Fruit fly (Drosophila melanogaster) whole organism, adult: Measurements from ENCODE around the gene CG7071.
A peak's percentile ranks its signal among the peaks of the same experiment; 100 is the strongest.

Experiments
- CG11617 ChIP-seq: fragments of 200-800 bp; sonication (Bioruptor generic); optimal IDR thresholded peaks from 2 replicates; lab custom pipeline; 2017; ENCODE audit warnings: mild to moderate bottlenecking, missing biosample characterization, missing genetic modification reagents, missing genetic modification characterization
- CG12768 ChIP-seq: fragments of 200-800 bp; sonication (Bioruptor generic); optimal IDR thresholded peaks from 2 replicates; lab custom pipeline; 2017; ENCODE audit warnings: missing biosample characterization, missing genetic modification characterization, mild to moderate bottlenecking, moderate library complexity, missing genetic modification reagents
- CG14711 ChIP-seq: fragments of 200-800 bp; sonication (Bioruptor generic); optimal IDR thresholded peaks from 2 replicates; lab custom pipeline; 2018; ENCODE audit warnings: missing biosample characterization, mild to moderate bottlenecking, missing genetic modification characterization, moderate library complexity
- CG1620 ChIP-seq: fragments of 200-800 bp; sonication (Bioruptor generic); optimal IDR thresholded peaks from 2 replicates; lab custom pipeline; 2016; ENCODE audit warnings: missing biosample characterization, missing genetic modification characterization
- CG33017 ChIP-seq: fragments of 200-800 bp; sonication (Bioruptor generic); optimal IDR thresholded peaks from 2 replicates; lab custom pipeline; 2018; ENCODE audit warnings: missing biosample characterization, mild to moderate bottlenecking, missing genetic modification characterization, moderate library complexity
- CG5204 ChIP-seq: fragments of 200-800 bp; sonication (Bioruptor generic); optimal IDR thresholded peaks from 2 replicates; lab custom pipeline; 2016; ENCODE audit warnings: missing biosample characterization, missing genetic modification characterization
- CG7045 ChIP-seq: fragments of 200-800 bp; sonication (Bioruptor generic); optimal IDR thresholded peaks from 2 replicates; lab custom pipeline; 2017; ENCODE audit warnings: missing biosample characterization, mild to moderate bottlenecking, missing genetic modification characterization
- CG7101 ChIP-seq: fragments of 200-800 bp; sonication (Bioruptor generic); optimal IDR thresholded peaks from 2 replicates; lab custom pipeline; 2018; ENCODE audit warnings: missing biosample characterization, mild to moderate bottlenecking, missing genetic modification characterization, moderate library complexity
- Clk ChIP-seq: fragments of 200-800 bp; sonication (Bioruptor generic); optimal IDR thresholded peaks from 2 replicates; lab custom pipeline; 2017; ENCODE audit warnings: missing biosample characterization, missing genetic modification characterization
- Crg-1 ChIP-seq: fragments of 200-800 bp; sonication (Bioruptor generic); optimal IDR thresholded peaks from 2 replicates; lab custom pipeline; 2016; ENCODE audit warnings: missing biosample characterization, missing genetic modification characterization
- Hr96 ChIP-seq: fragments of 200-800 bp; sonication (Bioruptor generic); optimal IDR thresholded peaks from 2 replicates; lab custom pipeline; 2016; ENCODE audit warnings: missing biosample characterization, missing genetic modification characterization
- Mnt ChIP-seq: fragments of 200-800 bp; sonication (Bioruptor generic); optimal IDR thresholded peaks from 2 replicates; lab custom pipeline; 2016; ENCODE audit warnings: missing biosample characterization, mild to moderate bottlenecking, missing genetic modification characterization
- bab1 ChIP-seq: fragments of 200-800 bp; sonication (Bioruptor generic); optimal IDR thresholded peaks from 3 replicates; lab custom pipeline; 2019; ENCODE audit warnings: missing biosample characterization, mild to moderate bottlenecking, missing genetic modification characterization, moderate library complexity
- cic ChIP-seq: fragments of 200-800 bp; sonication (Bioruptor generic); optimal IDR thresholded peaks from 2 replicates; lab custom pipeline; 2017; ENCODE audit warnings: missing biosample characterization, mild to moderate bottlenecking, missing genetic modification characterization, moderate library complexity
- cnc ChIP-seq, 2 experiments: fragments of >200 bp; optimal IDR thresholded peaks; 2 replicates each; lab custom pipeline; 2017
- kay ChIP-seq: fragments of 200-800 bp; sonication (Bioruptor generic); peaks from one replicate; lab custom pipeline; 2016; ENCODE audit warnings: missing biosample characterization, missing genetic modification characterization, borderline replicate concordance
- ovo ChIP-seq: fragments of 200-800 bp; sonication (Bioruptor generic); optimal IDR thresholded peaks from 2 replicates; lab custom pipeline; 2016; ENCODE audit warnings: missing biosample characterization, missing genetic modification characterization
- pad ChIP-seq: fragments of 200-800 bp; sonication (Bioruptor generic); optimal IDR thresholded peaks from 3 replicates; lab custom pipeline; 2017; ENCODE audit warnings: missing biosample characterization, missing genetic modification characterization, mild to moderate bottlenecking, moderate library complexity, missing genetic modification reagents
- tj ChIP-seq: fragments of 200-800 bp; sonication (Bioruptor generic); optimal IDR thresholded peaks from 3 replicates; lab custom pipeline; 2017; ENCODE audit warnings: missing biosample characterization, mild to moderate bottlenecking, missing genetic modification characterization, moderate library complexity
- toe ChIP-seq: fragments of 200-800 bp; sonication (Bioruptor generic); optimal IDR thresholded peaks from 2 replicates; lab custom pipeline; 2016; ENCODE audit warnings: missing biosample characterization, missing genetic modification characterization

CG7071 gene

DNA sequence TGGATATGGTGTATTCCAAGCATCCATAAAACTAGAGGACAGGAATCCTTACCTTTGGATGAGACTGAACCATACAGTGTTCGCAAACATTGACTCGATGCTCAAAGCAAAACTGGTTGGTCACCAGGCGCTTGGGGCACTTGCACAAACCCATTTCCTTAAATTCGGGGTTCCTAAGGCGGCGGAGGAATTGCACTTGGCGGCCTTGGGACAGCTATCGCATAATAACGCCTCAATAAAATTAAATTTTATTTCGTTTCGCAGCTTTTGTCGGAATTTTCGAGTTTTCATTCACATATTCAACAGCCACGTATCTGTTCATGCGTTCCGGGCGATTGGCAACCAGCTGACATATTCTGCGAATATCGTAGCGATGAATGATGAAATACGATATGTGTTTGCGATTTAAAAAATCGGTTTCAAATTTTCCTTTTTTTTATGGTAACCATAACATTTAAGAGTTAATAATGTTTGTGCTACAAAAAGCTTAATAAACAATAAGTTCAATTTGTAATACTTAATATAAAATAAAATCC lies 3.3 kb downstream of the CG7071 start, which contains the start of gene CG5382:
TSS of gene CG5382 (minus strand) at position 324 of the 536 bp plus-strand sequence.
- TF ChIP-seq bab1 (peak; percentile 72), CG5204 (GFP tag; lab: Kevin White, UChicago) (no peak)

DNA sequence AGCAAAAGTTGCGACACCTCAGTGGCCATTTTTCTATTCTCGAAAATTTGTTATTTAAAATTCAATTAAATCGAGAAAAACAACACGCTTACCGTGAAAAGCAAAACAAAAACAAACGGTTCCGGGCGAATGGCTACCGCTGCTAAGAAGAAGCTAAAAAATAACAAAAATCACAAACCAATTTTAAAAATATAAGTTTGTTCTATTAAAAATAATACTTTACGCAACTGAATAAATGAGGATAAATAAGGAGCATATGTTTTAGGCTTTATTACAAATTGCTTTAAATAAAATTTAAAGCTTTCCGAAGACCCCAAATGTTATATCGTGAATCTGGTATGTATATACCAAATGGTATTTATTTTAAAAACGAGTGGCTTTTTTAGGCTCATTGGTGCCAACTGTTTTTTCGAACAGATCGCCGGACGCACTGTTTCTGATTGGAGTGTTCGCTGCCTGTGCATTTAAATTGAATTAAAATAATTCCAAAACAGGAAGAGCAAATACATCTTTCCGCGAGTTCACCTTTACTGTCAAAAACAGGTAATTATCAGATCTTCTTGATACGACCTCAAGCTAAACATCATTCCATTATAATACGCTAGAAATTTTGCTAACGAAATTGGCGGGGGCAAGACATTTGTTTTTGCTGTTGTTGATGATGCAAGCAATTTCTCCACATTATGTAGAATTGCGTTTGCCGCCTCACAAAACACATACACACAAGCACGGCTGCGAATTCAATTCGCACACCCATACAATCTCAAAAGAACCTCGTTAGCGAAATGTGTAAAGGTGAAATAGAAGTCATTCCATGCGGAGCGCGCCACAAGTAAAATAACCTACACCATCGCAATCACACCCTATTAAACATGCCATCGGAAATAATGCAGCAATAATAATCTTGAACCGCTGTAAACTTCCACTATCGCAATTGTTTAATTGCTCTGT lies 5.0 kb downstream of the CG7071 start, which contains the start of the genes Polr3F and PyK:
TSS of gene Polr3F (minus strand) at position 248 of the 951 bp plus-strand sequence.
TSS of gene PyK (plus strand) at position 411 of the 951 bp plus-strand sequence.
- TF ChIP-seq CG1620 (GFP tag; lab: Kevin White, UChicago), result peak; percentile 39
- peak; percentile 35 for TF ChIP-seq CG11617 (GFP tag; lab: Kevin White, UChicago)
- TF ChIP-seq kay (GFP tag; lab: Kevin White, UChicago), result no peak
- TF ChIP-seq CG7101 (tag; lab: Kevin White, UChicago), result peak; percentile 48
- no peak for TF ChIP-seq Crg-1
- TF ChIP-seq bab1, result no peak
- peak; percentile 37 for TF ChIP-seq CG12768 (GFP tag; lab: Kevin White, UChicago)
- TF ChIP-seq CG7045 (GFP tag; lab: Kevin White, UChicago), result no peak
- TF ChIP-seq CG14711 (tag; lab: Kevin White, UChicago), result peak; percentile 52
- TF ChIP-seq cnc (optimal IDR thresholded peaks at IDR 0.05; lab: Kevin White, UChicago), result no peak
- TF ChIP-seq Mnt (GFP tag; lab: Kevin White, UChicago), result peak; percentile 34
- peak; percentile 25 for TF ChIP-seq toe (GFP tag; lab: Kevin White, UChicago)
- TF ChIP-seq cic (GFP tag; lab: Kevin White, UChicago), result no peak
- TF ChIP-seq ovo (GFP tag; lab: Kevin White, UChicago), result peak; percentile 25
- peak; percentile 16 for TF ChIP-seq pad (GFP tag; lab: Kevin White, UChicago)
- TF ChIP-seq CG33017, result no peak
- TF ChIP-seq Hr96, result peak; percentile 32
- no peak for TF ChIP-seq Clk (GFP tag; lab: Kevin White, UChicago)
- no peak for TF ChIP-seq CG5204 (GFP tag; lab: Kevin White, UChicago)
- TF ChIP-seq tj (GFP tag; lab: Kevin White, UChicago), result peak; percentile 95

DNA sequence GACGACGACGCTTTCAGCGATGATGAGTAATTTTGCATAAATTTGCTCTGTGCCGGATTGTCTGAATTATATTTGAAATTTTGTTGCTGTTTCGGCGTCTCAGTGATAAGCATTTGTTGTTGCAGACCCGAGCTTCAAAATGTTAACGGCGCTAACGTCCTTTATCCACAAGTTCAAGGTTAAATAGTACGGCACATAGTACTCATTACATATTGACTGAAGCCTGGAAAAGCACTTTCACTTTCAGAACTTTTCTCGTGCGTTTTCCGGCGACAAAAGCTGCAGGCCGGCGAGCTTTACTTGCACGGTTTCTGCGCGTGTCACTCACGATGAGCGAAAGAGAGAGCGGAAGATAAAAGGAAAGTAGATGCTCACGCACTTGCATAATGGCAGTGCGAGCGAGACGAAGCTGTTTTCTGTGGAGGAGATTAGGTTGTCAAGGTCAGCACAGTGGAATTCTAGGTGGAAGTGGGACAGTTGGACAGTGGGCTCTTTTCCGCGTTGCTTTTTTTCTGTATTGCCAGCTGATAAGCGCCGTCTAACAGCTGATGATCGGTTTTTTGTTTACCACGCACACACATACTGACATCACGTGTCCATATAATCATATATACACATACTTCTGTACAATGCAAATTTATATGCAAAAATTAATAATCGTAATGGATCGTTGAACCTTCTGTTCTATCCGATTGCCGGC lies 5.8 kb downstream of the CG7071 start:
- TF ChIP-seq cic (GFP tag; lab: Kevin White, UChicago), result peak; percentile 83
- peak; percentile 24 for TF ChIP-seq CG7045 (GFP tag; lab: Kevin White, UChicago)
- TF ChIP-seq Mnt (GFP tag; lab: Kevin White, UChicago), result no peak
- TF ChIP-seq bab1, result no peak
- TF ChIP-seq kay (GFP tag; lab: Kevin White, UChicago), result peak; percentile 60
- peak; percentile 22 for TF ChIP-seq CG11617 (GFP tag; lab: Kevin White, UChicago)
- TF ChIP-seq Clk (GFP tag; lab: Kevin White, UChicago), result no peak
- TF ChIP-seq CG33017, result peak; percentile 26

- peak; percentile 52 for TF ChIP-seq CG7101 (tag; lab: Kevin White, UChicago)
- no peak for TF ChIP-seq CG5204 (GFP tag; lab: Kevin White, UChicago)
- no peak for TF ChIP-seq Clk (GFP tag; lab: Kevin White, UChicago)
- TF ChIP-seq bab1, result peak; percentile 2
- TF ChIP-seq CG7045 (GFP tag; lab: Kevin White, UChicago), result peak; percentile 53
- no peak for TF ChIP-seq Mnt (GFP tag; lab: Kevin White, UChicago)
- TF ChIP-seq cnc (optimal IDR thresholded peaks at IDR 0.05; lab: Kevin White, UChicago), result no peak
- TF ChIP-seq pad (GFP tag; lab: Kevin White, UChicago), result no peak
- TF ChIP-seq Crg-1, result no peak
- TF ChIP-seq Hr96, result peak; percentile 72
- TF ChIP-seq CG1620 (GFP tag; lab: Kevin White, UChicago), result no peak
- no peak for TF ChIP-seq CG12768 (GFP tag; lab: Kevin White, UChicago)
- TF ChIP-seq toe (GFP tag; lab: Kevin White, UChicago), result no peak
- TF ChIP-seq cic (GFP tag; lab: Kevin White, UChicago), result no peak
- no peak for TF ChIP-seq tj (GFP tag; lab: Kevin White, UChicago)
- peak; percentile 79 for TF ChIP-seq kay (GFP tag; lab: Kevin White, UChicago)
- peak; percentile 19 for TF ChIP-seq CG11617 (GFP tag; lab: Kevin White, UChicago)
- no peak for TF ChIP-seq ovo (GFP tag; lab: Kevin White, UChicago)
- no peak for TF ChIP-seq CG14711 (tag; lab: Kevin White, UChicago)
- peak; percentile 30 for TF ChIP-seq CG33017
Observed at dm6 chr3R:22368777-22369214, 6.4 kb downstream of the CG7071 start.

DNA sequence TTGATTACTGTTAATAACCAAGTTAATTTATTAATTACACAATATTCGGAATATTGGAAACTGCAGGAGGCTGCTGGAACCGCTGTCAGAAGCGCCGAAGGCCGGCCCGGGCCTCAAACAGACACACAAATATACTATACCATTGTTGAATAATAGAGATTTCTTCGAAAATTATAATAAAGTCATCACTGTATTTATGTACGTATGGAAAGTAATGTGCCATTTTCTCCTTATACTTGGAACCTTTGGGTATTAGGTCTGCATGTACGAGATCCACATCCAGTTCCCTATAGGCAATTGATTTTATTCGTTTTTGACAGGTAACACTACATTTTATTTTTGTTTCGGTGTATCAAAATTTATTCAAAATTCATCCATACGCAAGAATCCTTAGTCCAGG lies 10.1 kb downstream of the CG7071 start, which contains the start of gene CG7069:
TSS of gene CG7069 (plus strand) at position 301 of the 400 bp plus-strand sequence.
- TF ChIP-seq toe (GFP tag; lab: Kevin White, UChicago) (no peak), CG7101 (tag; lab: Kevin White, UChicago) (no peak), CG12768 (GFP tag; lab: Kevin White, UChicago) (no peak), tj (GFP tag; lab: Kevin White, UChicago) (no peak), pad (GFP tag; lab: Kevin White, UChicago) (no peak), CG5204 (GFP tag; lab: Kevin White, UChicago) (no peak), Clk (GFP tag; lab: Kevin White, UChicago) (no peak), cnc (optimal IDR thresholded peaks at IDR 0.05; lab: Kevin White, UChicago) (no peak), ovo (GFP tag; lab: Kevin White, UChicago) (no peak)
